Fruit fly (Drosophila melanogaster) whole organism, prepupa: ENCODE measurements around the gene Alp1.

Experiments
- Blimp-1 ChIP-seq: fragments of 200-800 bp; sonication (Bioruptor generic); optimal IDR thresholded peaks from 3 replicates; lab custom pipeline; 2017; ENCODE audit warnings: missing biosample characterization, missing genetic modification characterization, mild to moderate bottlenecking, moderate library complexity, missing genetic modification reagents
- CG10669 ChIP-seq: fragments of 200-800 bp; sonication (Bioruptor generic); optimal IDR thresholded peaks from 3 replicates; lab custom pipeline; 2018; ENCODE audit warnings: missing biosample characterization, mild to moderate bottlenecking, missing genetic modification characterization, moderate library complexity
- CG11294 ChIP-seq: fragments of 200-800 bp; sonication (Bioruptor generic); IDR thresholded peaks from 2 replicates; pipeline ENCODE4 v1.3.6; 2022; ENCODE audit warnings: missing biosample characterization, missing genetic modification characterization
- CG16779 ChIP-seq: fragments of 200-800 bp; sonication (Bioruptor generic); optimal IDR thresholded peaks from 3 replicates; lab custom pipeline; 2017; ENCODE audit warnings: missing biosample characterization, mild to moderate bottlenecking, missing genetic modification characterization
- CG32006 ChIP-seq: fragments of 200-800 bp; sonication (Bioruptor generic); optimal IDR thresholded peaks from 3 replicates; lab custom pipeline; 2017; ENCODE audit warnings: missing biosample characterization, mild to moderate bottlenecking, missing genetic modification characterization
- Sox15 ChIP-seq: fragments of 200-800 bp; sonication (Bioruptor generic); optimal IDR thresholded peaks from 3 replicates; lab custom pipeline; 2016; ENCODE audit warnings: missing biosample characterization, missing genetic modification characterization
- acj6 ChIP-seq: fragments of 200-800 bp; sonication (Bioruptor generic); optimal IDR thresholded peaks from 3 replicates; lab custom pipeline; 2016; ENCODE audit warnings: missing biosample characterization, missing genetic modification characterization
- lz ChIP-seq: fragments of 200-800 bp; sonication (Bioruptor generic); optimal IDR thresholded peaks from 3 replicates; lab custom pipeline; 2016; ENCODE audit warnings: missing biosample characterization, missing genetic modification characterization
- vri ChIP-seq: fragments of 200-800 bp; sonication (Bioruptor generic); optimal IDR thresholded peaks from 3 replicates; lab custom pipeline; 2016; ENCODE audit warnings: missing biosample characterization, mild to moderate bottlenecking, missing genetic modification characterization

- peak; percentile 35 for TF ChIP-seq CG32006 (GFP tag; lab: Kevin White, UChicago)
- no peak for TF ChIP-seq CG16779 (tag; lab: Kevin White, UChicago)
- no peak for TF ChIP-seq CG10669 (GFP tag; lab: Kevin White, UChicago)
- no peak for TF ChIP-seq Sox15 (GFP tag; lab: Kevin White, UChicago)
- TF ChIP-seq Blimp-1, result no peak
- no peak for TF ChIP-seq acj6 (GFP tag; lab: Kevin White, UChicago)
- TF ChIP-seq CG11294, result no peak
- no peak for TF ChIP-seq lz (GFP tag; lab: Kevin White, UChicago)
- TF ChIP-seq vri (GFP tag; lab: Kevin White, UChicago), result no peak
Measured at dm6 chr3L:21400206-21400605, 44.4 kb downstream of the Alp1 start.
